Fruit fly (Drosophila melanogaster): ENCODE results near the gene Eaat1.

Eaat1 gene

dm6 chr2L:9388013-9388605, 54.7 kb downstream of the Eaat1 start (continued):
- TF ChIP-seq grau (tag; optimal IDR thresholded peaks at IDR 0.05) (peak; percentile 72), lbe (GFP tag; optimal IDR thresholded peaks at IDR 0.05) (peak; percentile 63), CG9817 (tag; optimal IDR thresholded peaks at IDR 0.05) (peak; percentile 64), CG6272 (GFP tag; IDR thresholded peaks at IDR 0.05) (peak; percentile 56), CG16779 (GFP tag; IDR thresholded peaks at IDR 0.05) (peak; percentile 29; the same call in 1 of the 2 replicates), CG11456 (GFP tag; IDR thresholded peaks at IDR 0.05) (peak; percentile 87), Gsc (GFP tag; IDR thresholded peaks at IDR 0.05) (no peak), sens-2 (GFP tag; IDR thresholded peaks at IDR 0.05) (no peak; the same call in 1 of the 2 replicates)

- no peak for TF ChIP-seq CG12236 (GFP tag; optimal IDR thresholded peaks at IDR 0.05)
- TF ChIP-seq GATAe (GFP tag; conservative IDR thresholded peaks at IDR 0.05) = peak; percentile 62
- TF ChIP-seq CG15601 (tag; optimal IDR thresholded peaks at IDR 0.05) = no peak
- peak; percentile 46; the same call in 1 of the 2 replicates for TF ChIP-seq NFAT (GFP tag; IDR thresholded peaks at IDR 0.05)
- TF ChIP-seq maf-S (GFP tag; optimal IDR thresholded peaks at IDR 0.05) = no peak
- peak; percentile 23 for TF ChIP-seq CG18599 (GFP tag; optimal IDR thresholded peaks at IDR 0.05)
- TF ChIP-seq run (tag; optimal IDR thresholded peaks at IDR 0.05) = no peak
- no peak for TF ChIP-seq eyg (GFP tag; optimal IDR thresholded peaks at IDR 0.05)
- TF ChIP-seq CG14965 (GFP tag; optimal IDR thresholded peaks at IDR 0.05; ENCODE audit: borderline replicate concordance) = no peak
- no peak for TF ChIP-seq CG8290 (GFP tag; optimal IDR thresholded peaks at IDR 0.05)
- peak in 1 of 2 experiments; percentile 15 for TF ChIP-seq CG8290 (tag; optimal IDR thresholded peaks at IDR 0.05)
- peak; percentile 2 for TF ChIP-seq lab (GFP tag; optimal IDR thresholded peaks at IDR 0.05)
- TF ChIP-seq schlank (tag; optimal IDR thresholded peaks at IDR 0.05) = peak; percentile 19
- TF ChIP-seq CG2678 (tag; optimal IDR thresholded peaks at IDR 0.05) = peak; percentile 10
- peak; percentile 97 for TF ChIP-seq exex (tag; optimal IDR thresholded peaks at IDR 0.05)
- TF ChIP-seq Med (GFP tag) = peak; percentile 81
- TF ChIP-seq Atf-2 (GFP tag; optimal IDR thresholded peaks at IDR 0.05) = no peak
- peak; percentile 42 for TF ChIP-seq CG10543 (GFP tag; optimal IDR thresholded peaks at IDR 0.05)
- TF ChIP-seq knrl (GFP tag; IDR thresholded peaks at IDR 0.05; ENCODE audit: partially characterized antibody) = no peak
- TF ChIP-seq CG5953 (GFP tag; IDR thresholded peaks at IDR 0.05) = no peak
- TF ChIP-seq so (GFP tag; IDR thresholded peaks at IDR 0.05) = no peak
- no peak for TF ChIP-seq Xbp1 (GFP tag; optimal IDR thresholded peaks at IDR 0.05)
- TF ChIP-seq cwo (GFP tag; optimal IDR thresholded peaks at IDR 0.05) = peak; percentile 98
- TF ChIP-seq grn (GFP tag; optimal IDR thresholded peaks at IDR 0.05) = peak; percentile 63
- no peak for TF ChIP-seq H2.0 (GFP tag; IDR thresholded peaks at IDR 0.05)
- TF ChIP-seq Hey (tag; optimal IDR thresholded peaks at IDR 0.05) = peak; percentile 54
- TF ChIP-seq Atf3 (GFP tag; optimal IDR thresholded peaks at IDR 0.05) = no peak
- TF ChIP-seq tap (tag; optimal IDR thresholded peaks at IDR 0.05) = no peak
- TF ChIP-seq mirr (GFP tag; optimal IDR thresholded peaks at IDR 0.05) = peak; percentile 95
- TF ChIP-seq eve (GFP tag; optimal IDR thresholded peaks at IDR 0.05) = peak in 1 of 2 experiments; percentile 42
- TF ChIP-seq CG15479 (GFP tag; optimal IDR thresholded peaks at IDR 0.05) = no peak
- TF ChIP-seq klu (GFP tag; IDR thresholded peaks at IDR 0.05) = no peak
- TF ChIP-seq CG7372 (GFP tag; IDR thresholded peaks at IDR 0.05) = no peak
- TF ChIP-seq sens (GFP tag) = peak; percentile 28
- TF ChIP-seq CG18619 (GFP tag; optimal IDR thresholded peaks at IDR 0.05) = no peak
- no peak for TF ChIP-seq Doc3 (GFP tag; IDR thresholded peaks at IDR 0.05; ENCODE audit: partially characterized antibody)
- no peak for TF ChIP-seq pho (GFP tag; optimal IDR thresholded peaks at IDR 0.05)
- TF ChIP-seq CG11456 (GFP tag; IDR thresholded peaks at IDR 0.05) = no peak
- no peak for TF ChIP-seq chn (GFP tag; optimal IDR thresholded peaks at IDR 0.05)
- TF ChIP-seq caup (GFP tag; optimal IDR thresholded peaks at IDR 0.05; ENCODE audit: severe bottlenecking) = peak; percentile 27
These were observed 55.8 kb downstream of the Eaat1 start for dm6 chr2L:9388924-9389765.

Measured in whole organism, embryonic.